Worm (Caenorhabditis elegans): Measurements from ENCODE around the gene ZK1055.2.

- TF ChIP-seq ref-1 (GFP tag; conservative IDR thresholded peaks at IDR 0.05) (no peak), flt-1 (GFP tag; IDR thresholded peaks at IDR 0.05) (no peak), T22C8.4 (GFP tag; IDR thresholded peaks at IDR 0.05) (no peak), ztf-29 (GFP tag; IDR thresholded peaks at IDR 0.05) (no peak), cog-1 (tag; optimal IDR thresholded peaks at IDR 0.05) (no peak), ztf-23 (GFP tag; IDR thresholded peaks at IDR 0.05) (no peak)
Measured at ce11 chrV:6549871-6550270, 40.5 kb upstream of the ZK1055.2 start, which contains the start of gene lipl-4.

Measured in whole organism, midembryonic.